Worm (Caenorhabditis elegans): Measurements from ENCODE around the gene vha-20.

Gene vha-20

DNA sequence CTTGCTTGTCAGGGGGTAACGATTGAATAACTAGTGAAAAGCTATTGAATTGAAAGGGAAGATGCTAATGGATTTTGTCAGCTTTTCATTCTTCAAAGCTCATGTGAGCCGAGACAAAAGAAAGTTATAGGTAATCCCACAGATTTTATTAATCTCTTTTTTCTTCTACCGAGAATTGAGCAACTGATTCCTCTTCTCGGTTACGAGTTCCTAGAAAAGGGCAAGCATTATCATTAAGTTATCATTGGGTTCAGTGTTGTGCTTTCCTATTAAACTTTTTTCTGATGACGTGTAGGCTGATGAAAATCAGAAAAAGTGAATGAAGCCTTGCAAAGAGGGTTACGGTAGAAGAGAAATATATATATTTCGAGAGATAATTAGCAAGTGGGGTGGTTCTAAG, 21.3 kb upstream of the vha-20 start:
- TF ChIP-seq unc-62 (GFP tag; optimal IDR thresholded peaks at IDR 0.05) = no peak
- TF ChIP-seq ceh-28 (tag; optimal IDR thresholded peaks at IDR 0.05) = no peak
- TF ChIP-seq mdl-1 (tag; optimal IDR thresholded peaks at IDR 0.05) = no peak
- TF ChIP-seq lin-39 (tag; optimal IDR thresholded peaks at IDR 0.05) = no peak

ce11 chrX:14182514-14182913, 18.2 kb upstream of the vha-20 start:
- no peak for TF ChIP-seq pha-4 (tag; optimal IDR thresholded peaks at IDR 0.05)
- no peak for TF ChIP-seq egl-27 (tag; optimal IDR thresholded peaks at IDR 0.05)
- no peak for TF ChIP-seq nhr-76 (tag; optimal IDR thresholded peaks at IDR 0.05)
- TF ChIP-seq egl-5 (tag; optimal IDR thresholded peaks at IDR 0.05) = no peak
- no peak for TF ChIP-seq lsy-12 (tag; optimal IDR thresholded peaks at IDR 0.05)
- no peak for TF ChIP-seq nhr-12 (tag; optimal IDR thresholded peaks at IDR 0.05)
- TF ChIP-seq nfya-1 (tag; optimal IDR thresholded peaks at IDR 0.05; ENCODE audit: insufficient read depth) = no peak

DNA sequence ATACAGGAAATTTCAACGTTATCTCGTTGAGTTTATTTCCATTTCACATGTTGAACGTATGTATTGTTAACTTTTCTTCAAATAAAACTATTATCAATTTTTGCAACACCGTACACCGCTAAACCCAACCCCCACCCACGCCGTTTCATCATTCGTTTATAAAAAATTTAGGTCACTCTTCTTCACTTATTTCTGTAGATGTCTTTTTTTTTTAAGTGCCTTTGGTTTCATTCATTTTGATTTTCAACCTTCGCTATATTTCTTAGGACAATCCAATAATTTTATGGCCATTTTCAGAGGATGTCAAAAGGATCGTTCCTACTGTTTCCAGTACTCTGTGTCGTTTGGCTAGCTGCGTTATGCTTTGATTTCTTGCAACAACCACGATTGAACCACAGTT, 15.8 kb upstream of the vha-20 start, which contains the start of gene C37E2.3:
Gene C37E2.3, plus strand, starts transcription at position 301 of the 400 bp plus-strand sequence.
- TF ChIP-seq egl-27 (tag; optimal IDR thresholded peaks at IDR 0.05) = no peak
- no peak for TF ChIP-seq nhr-12 (tag; optimal IDR thresholded peaks at IDR 0.05)
- TF ChIP-seq unc-39 (tag; optimal IDR thresholded peaks at IDR 0.05) = no peak
- no peak for TF ChIP-seq lin-15B (tag; optimal IDR thresholded peaks at IDR 0.05)

DNA sequence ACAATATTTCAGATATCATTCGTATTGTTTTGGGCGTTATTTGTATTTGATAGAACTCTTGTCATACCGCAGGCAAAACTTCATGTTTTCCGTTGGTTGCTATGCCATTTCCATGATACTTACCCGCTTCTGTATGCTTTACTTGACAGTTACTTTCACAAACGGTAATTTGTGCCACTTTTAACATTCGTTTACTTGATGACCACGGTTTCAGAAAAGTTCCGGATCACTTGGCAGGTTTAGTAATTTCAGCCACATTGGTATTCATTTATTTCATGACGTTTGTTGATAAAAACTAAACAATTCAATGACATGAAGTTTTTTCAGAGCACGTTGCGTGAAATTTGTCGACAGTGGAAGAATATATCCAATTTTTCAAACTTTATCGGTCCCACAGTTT, 15.2 kb upstream of the vha-20 start:
- TF ChIP-seq pha-4 (tag; optimal IDR thresholded peaks at IDR 0.05) = no peak
- no peak for TF ChIP-seq aly-2 (tag; optimal IDR thresholded peaks at IDR 0.05)
- TF ChIP-seq ceh-82 (tag; optimal IDR thresholded peaks at IDR 0.05) = no peak
- TF ChIP-seq daf-12 (tag; optimal IDR thresholded peaks at IDR 0.05) = no peak
- no peak for TF ChIP-seq snpc-4 (tag; optimal IDR thresholded peaks at IDR 0.05)
- no peak for TF ChIP-seq eor-1 (tag; optimal IDR thresholded peaks at IDR 0.05)
- TF ChIP-seq nhr-77 (tag; optimal IDR thresholded peaks at IDR 0.05) = no peak
- no peak for TF ChIP-seq lin-39 (tag; optimal IDR thresholded peaks at IDR 0.05)
- TF ChIP-seq R02D3.7 (tag; optimal IDR thresholded peaks at IDR 0.05) = no peak
- no peak for TF ChIP-seq elt-3 (tag; optimal IDR thresholded peaks at IDR 0.05)
- TF ChIP-seq nhr-11 (tag; optimal IDR thresholded peaks at IDR 0.05) = no peak
- TF ChIP-seq nhr-28 (tag; optimal IDR thresholded peaks at IDR 0.05) = no peak
- TF ChIP-seq nhr-237 (tag; optimal IDR thresholded peaks at IDR 0.05) = no peak

DNA sequence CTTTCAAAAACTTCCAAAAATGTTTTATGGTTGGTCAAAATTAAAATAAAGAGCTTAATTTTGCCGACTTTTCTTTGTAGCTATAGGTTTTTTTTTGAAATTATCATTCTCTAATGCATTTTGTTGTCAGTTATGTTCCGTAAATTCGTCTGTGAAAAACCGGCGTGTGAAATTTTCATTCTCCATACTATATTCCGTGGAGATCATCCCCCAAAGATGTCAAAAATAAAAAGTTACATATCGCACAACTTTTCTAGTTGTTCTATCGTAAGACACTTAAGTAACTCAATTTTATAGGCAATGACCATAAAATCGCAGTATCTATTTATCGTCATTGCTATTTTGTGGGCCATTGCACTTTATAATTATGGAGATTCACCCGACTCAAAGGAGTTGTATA, 14.4 kb upstream of the vha-20 start, which contains the start of gene C37E2.10:
Gene C37E2.10, plus strand, starts transcription at position 301 of the 400 bp plus-strand sequence.
- TF ChIP-seq elt-3 (tag; optimal IDR thresholded peaks at IDR 0.05) = no peak

DNA sequence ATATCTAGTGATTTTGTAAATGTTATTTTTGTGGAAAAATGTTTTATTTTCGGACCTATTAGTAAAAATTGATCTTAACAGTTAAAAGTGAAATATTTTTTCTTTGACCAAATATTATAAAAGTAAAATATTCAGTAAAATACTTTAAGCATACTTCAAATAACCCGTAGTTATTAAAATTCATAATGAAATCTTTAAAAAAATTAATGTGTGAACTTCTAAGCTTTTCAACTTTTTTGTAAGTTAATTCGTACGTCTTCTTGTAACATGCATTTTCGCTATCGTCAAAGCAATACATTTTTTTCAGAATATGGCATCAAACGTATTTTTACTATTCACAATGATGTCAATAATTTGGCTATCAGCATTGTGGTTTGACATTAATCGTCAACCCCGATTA, 11.4 kb upstream of the vha-20 start, which contains the start of gene C37E2.2:
Gene C37E2.2, plus strand, starts transcription at position 301 of the 400 bp plus-strand sequence.
- no peak for TF ChIP-seq ztf-11 (tag; optimal IDR thresholded peaks at IDR 0.05)
- no peak for TF ChIP-seq elt-2 (tag; optimal IDR thresholded peaks at IDR 0.05)
- TF ChIP-seq zag-1 (tag; optimal IDR thresholded peaks at IDR 0.05) = no peak
- no peak for TF ChIP-seq fos-1 (tag; optimal IDR thresholded peaks at IDR 0.05)
- no peak for TF ChIP-seq nhr-23 (tag; optimal IDR thresholded peaks at IDR 0.05)
- no peak for TF ChIP-seq nfya-1 (tag; optimal IDR thresholded peaks at IDR 0.05; ENCODE audit: insufficient read depth)
- no peak for TF ChIP-seq ceh-9 (tag; optimal IDR thresholded peaks at IDR 0.05)
- no peak for TF ChIP-seq sea-2 (GFP tag; optimal IDR thresholded peaks at IDR 0.05)
- TF ChIP-seq hmg-11 (tag; optimal IDR thresholded peaks at IDR 0.05) = no peak
- TF ChIP-seq unc-62 (GFP tag; optimal IDR thresholded peaks at IDR 0.05) = no peak
- no peak for TF ChIP-seq pha-4 (tag; optimal IDR thresholded peaks at IDR 0.05)
- TF ChIP-seq nhr-43 (tag; optimal IDR thresholded peaks at IDR 0.05; ENCODE audit: poor library complexity, severe bottlenecking) = no peak
- TF ChIP-seq skn-1 (tag; optimal IDR thresholded peaks at IDR 0.05) = no peak
- TF ChIP-seq ZK546.5 (tag; optimal IDR thresholded peaks at IDR 0.05) = no peak
- no peak for TF ChIP-seq lsy-12 (tag; optimal IDR thresholded peaks at IDR 0.05)
- TF ChIP-seq mdl-1 (tag; optimal IDR thresholded peaks at IDR 0.05) = no peak
- no peak for TF ChIP-seq aly-2 (tag; optimal IDR thresholded peaks at IDR 0.05)
- no peak for TF ChIP-seq elt-1 (tag; optimal IDR thresholded peaks at IDR 0.05)
- no peak for TF ChIP-seq egl-5 (tag; optimal IDR thresholded peaks at IDR 0.05)
- no peak for TF ChIP-seq ceh-16 (tag; optimal IDR thresholded peaks at IDR 0.05)

Measured in whole organism, L3 larva.